Fruit fly (Drosophila melanogaster) whole organism, embryonic: ENCODE data around the gene Fst.

Experiments
- Abd-B ChIP-seq: fragments of 200-800 bp; sonication (Bioruptor generic); optimal IDR thresholded peaks from 2 replicates; lab custom pipeline; 2018; ENCODE audit warnings: missing biosample characterization, mild to moderate bottlenecking, missing genetic modification characterization, moderate library complexity
- B-H1 ChIP-seq: fragments of 200-800 bp; sonication (Bioruptor generic); IDR thresholded peaks from 3 replicates; pipeline ENCODE4 v1.3.6; 2022; ENCODE audit warnings: missing biosample characterization, missing genetic modification characterization
- CG10321 ChIP-seq: fragments of 200-800 bp; sonication (Bioruptor generic); IDR thresholded peaks from 2 replicates; pipeline ENCODE4 v1.3.6; 2022; ENCODE audit warnings: missing biosample characterization, missing genetic modification characterization
- CG10565 ChIP-seq: fragments of 200-800 bp; sonication (Bioruptor generic); optimal IDR thresholded peaks from 3 replicates; lab custom pipeline; 2016; ENCODE audit warnings: missing biosample characterization, mild to moderate bottlenecking, missing genetic modification characterization
- CG10654 ChIP-seq: fragments of 200-800 bp; sonication (Bioruptor generic); optimal IDR thresholded peaks from 2 replicates; lab custom pipeline; 2016; ENCODE audit warnings: missing biosample characterization, missing genetic modification characterization
- CG12155 ChIP-seq: fragments of 200-800 bp; sonication (Bioruptor generic); optimal IDR thresholded peaks from 3 replicates; lab custom pipeline; 2016; ENCODE audit warnings: missing biosample characterization, missing genetic modification characterization
- CG12299 ChIP-seq: fragments of 200-800 bp; sonication (Bioruptor generic); optimal IDR thresholded peaks from 2 replicates; lab custom pipeline; 2018; ENCODE audit warnings: missing biosample characterization, mild to moderate bottlenecking, missing genetic modification characterization
- CG13123 ChIP-seq: fragments of 200-800 bp; sonication (Bioruptor generic); optimal IDR thresholded peaks from 2 replicates; lab custom pipeline; 2016; ENCODE audit warnings: missing biosample characterization, missing genetic modification characterization
- CG14965 ChIP-seq: fragments of 200-800 bp; sonication (Bioruptor generic); optimal IDR thresholded peaks from 2 replicates; lab custom pipeline; 2016; ENCODE audit warnings: missing biosample characterization, missing genetic modification characterization, borderline replicate concordance
- CG15696 ChIP-seq: fragments of 200-800 bp; sonication (Bioruptor generic); optimal IDR thresholded peaks from 2 replicates; lab custom pipeline; 2019; ENCODE audit warnings: missing biosample characterization, mild to moderate bottlenecking, missing genetic modification characterization, moderate library complexity
- CG1602 ChIP-seq: fragments of 200-800 bp; sonication (Bioruptor generic); optimal IDR thresholded peaks from 3 replicates; lab custom pipeline; 2016; ENCODE audit warnings: missing biosample characterization, missing genetic modification characterization
- CG16815 ChIP-seq: fragments of 200-800 bp; sonication (Bioruptor generic); optimal IDR thresholded peaks from 3 replicates; lab custom pipeline; 2017; ENCODE audit warnings: missing biosample characterization, mild to moderate bottlenecking, missing genetic modification characterization
- CG17385 ChIP-seq: fragments of 200-800 bp; sonication (Bioruptor generic); optimal IDR thresholded peaks from 3 replicates; lab custom pipeline; 2018; ENCODE audit warnings: missing biosample characterization, mild to moderate bottlenecking, missing genetic modification characterization
- CG18764 ChIP-seq: fragments of 200-800 bp; sonication (Bioruptor generic); optimal IDR thresholded peaks from 3 replicates; lab custom pipeline; 2016; ENCODE audit warnings: missing biosample characterization, missing genetic modification characterization
- CG33557 ChIP-seq: fragments of 200-800 bp; sonication (Bioruptor generic); optimal IDR thresholded peaks from 2 replicates; lab custom pipeline; 2019; ENCODE audit warnings: missing biosample characterization, mild to moderate bottlenecking, missing genetic modification characterization, moderate library complexity
- CG34422 ChIP-seq: fragments of 200-800 bp; sonication (Bioruptor generic); IDR thresholded peaks from 3 replicates; pipeline ENCODE4 v1.3.6; 2022; ENCODE audit warnings: missing biosample characterization, missing genetic modification characterization
- CG3726 ChIP-seq: fragments of 200-800 bp; sonication (Bioruptor generic); IDR thresholded peaks from 3 replicates; pipeline ENCODE4, ENCODE4 v1.3.6; 2022; ENCODE audit warnings: missing biosample characterization, missing genetic modification characterization
- CG4707 ChIP-seq: fragments of 200-800 bp; sonication (Bioruptor generic); optimal IDR thresholded peaks from 2 replicates; lab custom pipeline; 2018; ENCODE audit warnings: missing biosample characterization, mild to moderate bottlenecking, missing genetic modification characterization, moderate library complexity
- CG7271 ChIP-seq: fragments of 200-800 bp; sonication (Bioruptor generic); optimal IDR thresholded peaks from 2 replicates; lab custom pipeline; 2018; ENCODE audit warnings: missing biosample characterization, mild to moderate bottlenecking, missing genetic modification characterization, moderate library complexity
- CG7839 ChIP-seq: fragments of 200-800 bp; sonication (Bioruptor generic); optimal IDR thresholded peaks from 3 replicates; lab custom pipeline; 2018; ENCODE audit warnings: missing biosample characterization, mild to moderate bottlenecking, missing genetic modification characterization, moderate library complexity
- CG8478 ChIP-seq: fragments of >200 bp; optimal IDR thresholded peaks from 2 replicates; lab custom pipeline; 2018
- Camta ChIP-seq: fragments of 200-800 bp; sonication (Bioruptor generic); optimal IDR thresholded peaks from 2 replicates; lab custom pipeline; 2016; ENCODE audit warnings: missing biosample characterization, missing genetic modification characterization
- ERR ChIP-seq: fragments of 200-800 bp; sonication (Bioruptor generic); optimal IDR thresholded peaks from 2 replicates; lab custom pipeline; 2016; ENCODE audit warnings: missing biosample characterization, missing genetic modification characterization
- Kr ChIP-seq: fragments of 200-800 bp; sonication (Bioruptor generic); optimal IDR thresholded peaks from 2 replicates; lab custom pipeline; 2017; ENCODE audit warnings: missing biosample characterization, mild to moderate bottlenecking, missing genetic modification characterization
- MBD-R2 ChIP-seq: fragments of 200-800 bp; sonication (Bioruptor generic); IDR thresholded peaks from 2 replicates; pipeline ENCODE4 v1.3.6; 2022; ENCODE audit warnings: missing biosample characterization, missing genetic modification characterization
- Med ChIP-seq: fragments of 200-800 bp; sonication (Bioruptor generic); peaks from one replicate; lab custom pipeline; 2016; ENCODE audit warnings: missing biosample characterization, missing genetic modification characterization, mild to moderate bottlenecking, inconsistent platforms, moderate library complexity
- NfI ChIP-seq: fragments of 200-800 bp; sonication (Bioruptor generic); optimal IDR thresholded peaks from 3 replicates; lab custom pipeline; 2018; ENCODE audit warnings: missing biosample characterization, mild to moderate bottlenecking, missing genetic modification characterization, moderate library complexity
- Ravus ChIP-seq: fragments of 200-800 bp; sonication (Bioruptor generic); IDR thresholded peaks from 2 replicates; pipeline ENCODE4 v1.3.6; 2022; ENCODE audit warnings: missing biosample characterization, missing genetic modification characterization
- Sox102F ChIP-seq: fragments of 200-800 bp; sonication (Bioruptor generic); optimal IDR thresholded peaks from 2 replicates; lab custom pipeline; 2018; ENCODE audit warnings: missing biosample characterization, mild to moderate bottlenecking, missing genetic modification characterization, moderate library complexity
- Spps ChIP-seq: fragments of 200-800 bp; sonication (Bioruptor generic); optimal IDR thresholded peaks from 2 replicates; lab custom pipeline; 2018; ENCODE audit warnings: missing biosample characterization, mild to moderate bottlenecking, missing genetic modification characterization
- Usf ChIP-seq: fragments of 200-800 bp; sonication (Bioruptor generic); optimal IDR thresholded peaks from 2 replicates; lab custom pipeline; 2017; ENCODE audit warnings: missing genotype, missing biosample characterization, missing genetic modification characterization
- ash1 ChIP-seq: fragments of 200-800 bp; sonication (Bioruptor generic); optimal IDR thresholded peaks from 2 replicates; lab custom pipeline; 2018; ENCODE audit warnings: missing biosample characterization, mild to moderate bottlenecking, missing genetic modification characterization
- bcd ChIP-seq: fragments of 200-800 bp; sonication (Bioruptor generic); optimal IDR thresholded peaks from 2 replicates; lab custom pipeline; 2017; ENCODE audit warnings: missing biosample characterization, mild to moderate bottlenecking, missing genetic modification characterization
- cato ChIP-seq: fragments of 200-800 bp; sonication (Bioruptor generic); optimal IDR thresholded peaks from 2 replicates; lab custom pipeline; 2016; ENCODE audit warnings: missing biosample characterization, missing genetic modification characterization, borderline replicate concordance
- caup ChIP-seq: fragments of 200-800 bp; sonication (Bioruptor generic); optimal IDR thresholded peaks from 3 replicates; lab custom pipeline; 2017; ENCODE audit warnings: missing biosample characterization, mild to moderate bottlenecking, missing genetic modification characterization, moderate library complexity; ENCODE audit not compliant: severe bottlenecking
- da ChIP-seq: fragments of 200-800 bp; sonication (Bioruptor generic); optimal IDR thresholded peaks from 2 replicates; lab custom pipeline; 2016; ENCODE audit warnings: missing biosample characterization, missing genetic modification characterization
- exex ChIP-seq: fragments of 200-800 bp; sonication (Bioruptor generic); optimal IDR thresholded peaks from 4 replicates; lab custom pipeline; 2018; ENCODE audit warnings: missing biosample characterization, mild to moderate bottlenecking, missing genetic modification characterization, moderate library complexity
- fu2 ChIP-seq: fragments of 200-800 bp; sonication (Bioruptor generic); optimal IDR thresholded peaks from 2 replicates; lab custom pipeline; 2016; ENCODE audit warnings: missing biosample characterization, missing genetic modification characterization
- gce ChIP-seq: fragments of 200-800 bp; sonication (Bioruptor generic); IDR thresholded peaks from 3 replicates; pipeline ENCODE4 v1.3.6; 2022; ENCODE audit warnings: missing biosample characterization, missing genetic modification characterization
- hkb ChIP-seq, 2 experiments: fragments of 200-800 bp in 1 of 2; fragments of >200 bp in 1 of 2; sonication (Bioruptor generic) in 1 of 2; IDR thresholded peaks in 1 of 2; optimal IDR thresholded peaks in 1 of 2; 2 replicates each; pipeline versions ENCODE4 v1.3.6 to Lab custom; 2017 to 2022; ENCODE audit warnings: missing biosample characterization in 1 of 2, missing genetic modification characterization in 1 of 2
- maf-S ChIP-seq: fragments of 200-800 bp; sonication (Bioruptor generic); optimal IDR thresholded peaks from 2 replicates; lab custom pipeline; 2016; ENCODE audit warnings: missing biosample characterization, missing genetic modification characterization
- odd ChIP-seq: fragments of 200-800 bp; sonication (Bioruptor generic); optimal IDR thresholded peaks from 2 replicates; lab custom pipeline; 2017; ENCODE audit warnings: missing biosample characterization, mild to moderate bottlenecking, missing genetic modification characterization
- otp ChIP-seq: fragments of 200-800 bp; sonication (Bioruptor generic); IDR thresholded peaks from 3 replicates; pipeline ENCODE4, ENCODE4 v1.3.6; 2022; ENCODE audit warnings: missing biosample characterization, missing genetic modification characterization
- peb ChIP-seq: fragments of 200-800 bp; sonication (Bioruptor generic); IDR thresholded peaks from 2 replicates; pipeline ENCODE4 v1.3.6; 2022; ENCODE audit warnings: missing biosample characterization, missing genetic modification characterization
- pho ChIP-seq: fragments of 200-800 bp; sonication (Bioruptor generic); optimal IDR thresholded peaks from 2 replicates; lab custom pipeline; 2016; ENCODE audit warnings: missing biosample characterization, missing genetic modification characterization
- pita ChIP-seq: fragments of 200-800 bp; sonication (Bioruptor generic); optimal IDR thresholded peaks from 2 replicates; lab custom pipeline; 2017; ENCODE audit warnings: missing biosample characterization, mild to moderate bottlenecking, missing genetic modification characterization
- psq ChIP-seq: fragments of 200-800 bp; sonication (Bioruptor generic); optimal IDR thresholded peaks from 2 replicates; lab custom pipeline; 2017; ENCODE audit warnings: missing biosample characterization, missing genetic modification characterization
- sd ChIP-seq: fragments of 200-800 bp; sonication (Bioruptor generic); optimal IDR thresholded peaks from 3 replicates; lab custom pipeline; 2018; ENCODE audit warnings: missing biosample characterization, mild to moderate bottlenecking, missing genetic modification characterization, moderate library complexity
- trh ChIP-seq: fragments of 200-800 bp; sonication (Bioruptor generic); optimal IDR thresholded peaks from 2 replicates; lab custom pipeline; 2016; ENCODE audit warnings: missing biosample characterization, missing genetic modification characterization
- vnd ChIP-seq: fragments of 200-800 bp; sonication (Bioruptor generic); IDR thresholded peaks from 3 replicates; pipeline ENCODE4 v1.3.6; 2022; ENCODE audit warnings: missing biosample characterization, missing genetic modification characterization; ENCODE audit not compliant: partially characterized antibody
- vvl ChIP-seq: fragments of 200-800 bp; sonication (Bioruptor generic); IDR thresholded peaks from 2 replicates; pipeline ENCODE4 v1.3.6; 2022; ENCODE audit warnings: missing biosample characterization, missing genetic modification characterization
- wek ChIP-seq: fragments of 200-800 bp; sonication (Bioruptor generic); optimal IDR thresholded peaks from 3 replicates; lab custom pipeline; 2018; ENCODE audit warnings: missing biosample characterization, mild to moderate bottlenecking, missing genetic modification characterization, moderate library complexity

Fst gene

dm6 chr3R:9631564-9631963, 14.4 kb downstream of the Fst start, which contains the start of gene SpdS (continued):
- TF ChIP-seq Abd-B (GFP tag; lab: Kevin White, UChicago) (no peak), Med (GFP tag; lab: Kevin White, UChicago) (peak; percentile 78), trh (GFP tag; lab: Kevin White, UChicago) (no peak), gce (GFP tag; lab: Robert Waterston, UW) (no peak), odd (GFP tag; lab: Kevin White, UChicago) (no peak), peb (GFP tag; lab: Robert Waterston, UW) (no peak), Sox102F (GFP tag; lab: Kevin White, UChicago) (no peak), Usf (GFP tag; lab: Kevin White, UChicago) (no peak), MBD-R2 (GFP tag; lab: Robert Waterston, UW) (0 out of 2 replicates have a peak, but pooled peaks have one; percentile 18), CG10321 (no peak), CG33557 (GFP tag; lab: Kevin White, UChicago) (no peak), exex (no peak), CG10565 (no peak), fu2 (GFP tag; lab: Kevin White, UChicago) (no peak), CG15696 (tag; lab: Kevin White, UChicago) (no peak), CG3726 (GFP tag; lab: Robert Waterston, UW) (no peak), pita (GFP tag; lab: Kevin White, UChicago) (no peak), CG16815 (no peak), ash1 (GFP tag; lab: Kevin White, UChicago) (no peak), psq (GFP tag; lab: Kevin White, UChicago) (no peak), sd (tag; lab: Kevin White, UChicago) (peak; percentile 81), Ravus (GFP tag; lab: Robert Waterston, UW) (no peak), hkb (optimal IDR thresholded peaks at IDR 0.05; lab: Kevin White, UChicago) (no peak), hkb (GFP tag; IDR thresholded peaks at IDR 0.05; lab: Robert Waterston, UW) (no peak), B-H1 (GFP tag; lab: Robert Waterston, UW) (no peak), Camta (GFP tag; lab: Kevin White, UChicago) (no peak), CG4707 (GFP tag; lab: Kevin White, UChicago) (no peak), vnd (no peak), CG12299 (tag; lab: Kevin White, UChicago) (no peak), CG8478 (no peak), CG1602 (no peak), CG10654 (GFP tag; lab: Kevin White, UChicago) (no peak), CG7271 (no peak), wek (GFP tag; lab: Kevin White, UChicago) (peak; percentile 23), otp (no peak), vvl (GFP tag; lab: Robert Waterston, UW) (no peak), cato (GFP tag; lab: Kevin White, UChicago) (no peak), caup (GFP tag; lab: Kevin White, UChicago) (no peak), bcd (no peak), Kr (GFP tag; lab: Kevin White, UChicago) (no peak), ERR (GFP tag; lab: Kevin White, UChicago) (peak; percentile 79), CG12155 (no peak), pho (GFP tag; lab: Kevin White, UChicago) (no peak), Spps (no peak), maf-S (GFP tag; lab: Kevin White, UChicago) (no peak), CG34422 (GFP tag; lab: Robert Waterston, UW) (peak; percentile 72; the same call in 1 of the 3 replicates), CG7839 (tag; lab: Kevin White, UChicago) (no peak), da (GFP tag; lab: Kevin White, UChicago) (no peak), CG17385 (GFP tag; lab: Kevin White, UChicago) (peak; percentile 5), NfI (GFP tag; lab: Kevin White, UChicago) (no peak), CG13123 (GFP tag; lab: Kevin White, UChicago) (no peak), CG18764 (no peak), CG14965 (no peak)
